Fruit fly (Drosophila melanogaster) whole organism, embryonic: Measurements from ENCODE around the gene morgue.

Experiments used
- Ada2b ChIP-seq: fragments of 200-800 bp; sonication (Bioruptor generic); IDR thresholded peaks from 2 replicates; pipeline ENCODE4 v1.3.6; 2022; ENCODE audit warnings: missing biosample characterization, missing genetic modification characterization
- B-H2 ChIP-seq: fragments of 200-800 bp; sonication (Bioruptor generic); optimal IDR thresholded peaks from 2 replicates; lab custom pipeline; 2018; ENCODE audit warnings: missing biosample characterization, mild to moderate bottlenecking, missing genetic modification characterization
- CG1024 ChIP-seq: fragments of 200-800 bp; sonication (Bioruptor generic); IDR thresholded peaks from 2 replicates; pipeline ENCODE4 v1.3.6; 2022; ENCODE audit warnings: missing biosample characterization, missing genetic modification characterization
- CG10543 ChIP-seq: fragments of 200-800 bp; sonication (Bioruptor generic); optimal IDR thresholded peaks from 3 replicates; lab custom pipeline; 2017; ENCODE audit warnings: missing biosample characterization, mild to moderate bottlenecking, missing genetic modification characterization, moderate library complexity
- CG12942 ChIP-seq: fragments of 200-800 bp; sonication (Bioruptor generic); optimal IDR thresholded peaks from 3 replicates; lab custom pipeline; 2016; ENCODE audit warnings: missing biosample characterization, missing genetic modification characterization
- CG13894 ChIP-seq: fragments of 200-800 bp; sonication (Bioruptor generic); optimal IDR thresholded peaks from 3 replicates; lab custom pipeline; 2018; ENCODE audit warnings: missing biosample characterization, mild to moderate bottlenecking, missing genetic modification characterization, moderate library complexity
- CG15011 ChIP-seq: fragments of 200-800 bp; sonication (Bioruptor generic); optimal IDR thresholded peaks from 3 replicates; lab custom pipeline; 2018; ENCODE audit warnings: missing biosample characterization, mild to moderate bottlenecking, missing genetic modification characterization
- CG17361 ChIP-seq: fragments of 200-800 bp; sonication (Bioruptor generic); IDR thresholded peaks from 3 replicates; pipeline ENCODE4 v1.3.6; 2022; ENCODE audit warnings: missing biosample characterization, missing genetic modification characterization
- CG17829 ChIP-seq: fragments of 200-800 bp; optimal IDR thresholded peaks from 2 replicates; lab custom pipeline; 2019; ENCODE audit warnings: missing biosample characterization, mild to moderate bottlenecking, missing genetic modification characterization, moderate library complexity
- CG1832 ChIP-seq: fragments of 200-800 bp; sonication (Bioruptor generic); optimal IDR thresholded peaks from 2 replicates; lab custom pipeline; 2017; ENCODE audit warnings: missing biosample characterization, mild to moderate bottlenecking, missing genetic modification characterization, inconsistent platforms
- CG3163 ChIP-seq: fragments of 200-800 bp; sonication (Bioruptor generic); optimal IDR thresholded peaks from 3 replicates; lab custom pipeline; 2016; ENCODE audit warnings: missing biosample characterization, missing genetic modification characterization
- CG34224 ChIP-seq: fragments of 200-800 bp; sonication (Bioruptor generic); IDR thresholded peaks from 3 replicates; pipeline ENCODE4 v1.3.6; 2022; ENCODE audit warnings: missing biosample characterization, missing genetic modification characterization; ENCODE audit not compliant: partially characterized antibody
- CG4282 ChIP-seq: fragments of 200-800 bp; sonication (Bioruptor generic); optimal IDR thresholded peaks from 2 replicates; lab custom pipeline; 2016; ENCODE audit warnings: missing biosample characterization, missing genetic modification characterization
- CG4404 ChIP-seq: fragments of 200-800 bp; sonication (Bioruptor generic); IDR thresholded peaks from 2 replicates; pipeline ENCODE4 v1.3.6; 2022; ENCODE audit warnings: missing biosample characterization, missing genetic modification characterization
- CG4707 ChIP-seq: fragments of 200-800 bp; sonication (Bioruptor generic); optimal IDR thresholded peaks from 2 replicates; lab custom pipeline; 2018; ENCODE audit warnings: missing biosample characterization, mild to moderate bottlenecking, missing genetic modification characterization, moderate library complexity
- CG4730 ChIP-seq: fragments of 200-800 bp; sonication (Bioruptor generic); IDR thresholded peaks from 2 replicates; pipeline ENCODE4 v1.3.6; 2022; ENCODE audit warnings: missing biosample characterization, missing genetic modification characterization
- CG4820 ChIP-seq: fragments of 200-800 bp; sonication (Bioruptor generic); optimal IDR thresholded peaks from 3 replicates; lab custom pipeline; 2016; ENCODE audit warnings: missing biosample characterization, missing genetic modification characterization
- CG5180 ChIP-seq: fragments of 200-800 bp; sonication (Bioruptor generic); optimal IDR thresholded peaks from 3 replicates; lab custom pipeline; 2017; ENCODE audit warnings: missing biosample characterization, missing genetic modification characterization, mild to moderate bottlenecking, moderate library complexity, missing genetic modification reagents
- CG6854 ChIP-seq: fragments of 200-800 bp; sonication (Bioruptor generic); optimal IDR thresholded peaks from 3 replicates; lab custom pipeline; 2017; ENCODE audit warnings: missing biosample characterization, mild to moderate bottlenecking, missing genetic modification characterization
- CG7556 ChIP-seq: fragments of 200-800 bp; sonication (Bioruptor generic); optimal IDR thresholded peaks from 2 replicates; lab custom pipeline; 2017; ENCODE audit warnings: missing biosample characterization, mild to moderate bottlenecking, missing genetic modification characterization
- CG9609 ChIP-seq: fragments of 200-800 bp; sonication (Bioruptor generic); optimal IDR thresholded peaks from 3 replicates; lab custom pipeline; 2016; ENCODE audit warnings: missing biosample characterization, missing genetic modification characterization
- D19B ChIP-seq: fragments of 200-800 bp; sonication (Bioruptor generic); optimal IDR thresholded peaks from 2 replicates; lab custom pipeline; 2017; ENCODE audit warnings: missing biosample characterization, mild to moderate bottlenecking, missing genetic modification characterization
- Dek ChIP-seq: fragments of 200-800 bp; sonication (Bioruptor generic); optimal IDR thresholded peaks from 3 replicates; lab custom pipeline; 2019; ENCODE audit warnings: missing biosample characterization, mild to moderate bottlenecking, missing genetic modification characterization, moderate library complexity
- Dll ChIP-seq: fragments of 200-800 bp; sonication (Bioruptor generic); IDR thresholded peaks from 4 replicates; pipeline ENCODE4 v1.3.6; 2022; ENCODE audit warnings: missing biosample characterization, missing genetic modification characterization; ENCODE audit not compliant: partially characterized antibody
- Drgx ChIP-seq: fragments of 200-800 bp; sonication (Bioruptor generic); IDR thresholded peaks from 2 replicates; pipeline ENCODE4 v1.3.6; 2022; ENCODE audit warnings: missing biosample characterization, missing genetic modification characterization
- E2f1 ChIP-seq: fragments of 200-800 bp; sonication (Bioruptor generic); IDR thresholded peaks from 2 replicates; pipeline ENCODE4 v1.3.6; 2022; ENCODE audit warnings: missing biosample characterization, missing genetic modification characterization
- E2f2 ChIP-seq: fragments of 200-800 bp; sonication (Bioruptor generic); IDR thresholded peaks from 2 replicates; pipeline ENCODE4 v1.3.6; 2022; ENCODE audit warnings: missing biosample characterization, missing genetic modification characterization
- Fer1 ChIP-seq: fragments of 200-800 bp; sonication (Bioruptor generic); optimal IDR thresholded peaks from 2 replicates; lab custom pipeline; 2017; ENCODE audit warnings: missing biosample characterization, mild to moderate bottlenecking, missing genetic modification characterization
- Hsf ChIP-seq: fragments of 200-800 bp; sonication (Bioruptor generic); optimal IDR thresholded peaks from 3 replicates; lab custom pipeline; 2016; ENCODE audit warnings: missing biosample characterization, missing genetic modification characterization
- MESR4 ChIP-seq: fragments of 200-800 bp; sonication (Bioruptor generic); optimal IDR thresholded peaks from 2 replicates; lab custom pipeline; 2018; ENCODE audit warnings: missing biosample characterization, mild to moderate bottlenecking, missing genetic modification characterization, moderate library complexity
- NC2α ChIP-seq: fragments of 200-800 bp; sonication (Bioruptor generic); optimal IDR thresholded peaks from 2 replicates; lab custom pipeline; 2016; ENCODE audit warnings: missing biosample characterization, missing genetic modification characterization
- Poxn ChIP-seq: fragments of 200-800 bp; sonication (Bioruptor generic); IDR thresholded peaks from 2 replicates; pipeline ENCODE4 v1.3.6; 2022; ENCODE audit warnings: missing biosample characterization, missing genetic modification characterization
- Spps ChIP-seq: fragments of 200-800 bp; sonication (Bioruptor generic); optimal IDR thresholded peaks from 2 replicates; lab custom pipeline; 2018; ENCODE audit warnings: missing biosample characterization, mild to moderate bottlenecking, missing genetic modification characterization
- bigmax ChIP-seq: fragments of 200-800 bp; sonication (Bioruptor generic); optimal IDR thresholded peaks from 2 replicates; lab custom pipeline; 2018; ENCODE audit warnings: missing biosample characterization, mild to moderate bottlenecking, missing genetic modification characterization
- btn ChIP-seq: fragments of 200-800 bp; sonication (Bioruptor generic); optimal IDR thresholded peaks from 2 replicates; lab custom pipeline; 2016; ENCODE audit warnings: missing biosample characterization, missing genetic modification characterization
- danr ChIP-seq: fragments of 200-800 bp; sonication (Bioruptor generic); IDR thresholded peaks from 2 replicates; pipeline ENCODE4 v1.3.6; 2022; ENCODE audit warnings: missing biosample characterization, missing genetic modification characterization
- emc ChIP-seq: fragments of 200-800 bp; sonication (Bioruptor generic); optimal IDR thresholded peaks from 2 replicates; lab custom pipeline; 2016; ENCODE audit warnings: missing biosample characterization, missing genetic modification characterization
- esg ChIP-seq: fragments of 200-800 bp; sonication (Bioruptor generic); conservative IDR thresholded peaks from 2 replicates; pipeline ENCODE4 v1.3.6; 2022; ENCODE audit warnings: missing biosample characterization, missing genetic modification characterization
- gcm ChIP-seq: fragments of 200-800 bp; sonication (Bioruptor generic); optimal IDR thresholded peaks from 2 replicates; lab custom pipeline; 2019; ENCODE audit warnings: missing biosample characterization, mild to moderate bottlenecking, missing genetic modification characterization, moderate library complexity
- gem ChIP-seq: fragments of 200-800 bp; sonication (Bioruptor generic); optimal IDR thresholded peaks from 2 replicates; lab custom pipeline; 2019; ENCODE audit warnings: missing biosample characterization, mild to moderate bottlenecking, missing genetic modification characterization, moderate library complexity
- kni ChIP-seq: fragments of 200-800 bp; sonication (Bioruptor generic); optimal IDR thresholded peaks from 3 replicates; lab custom pipeline; 2017; ENCODE audit warnings: mild to moderate bottlenecking, missing biosample characterization, missing genetic modification reagents, missing genetic modification characterization
- lov ChIP-seq, 2 experiments: fragments of 200-800 bp in 1 of 2; fragments of >200 bp in 1 of 2; sonication (Bioruptor generic) in 1 of 2; IDR thresholded peaks in 1 of 2; optimal IDR thresholded peaks in 1 of 2; 2 replicates in 1 of 2; 3 replicates in 1 of 2; pipeline versions ENCODE4 v1.3.6 to Lab custom; 2017 to 2022; ENCODE audit warnings: missing biosample characterization in 1 of 2, missing genetic modification characterization in 1 of 2
- maf-S ChIP-seq: fragments of 200-800 bp; sonication (Bioruptor generic); optimal IDR thresholded peaks from 2 replicates; lab custom pipeline; 2016; ENCODE audit warnings: missing biosample characterization, missing genetic modification characterization
- nmo ChIP-seq: fragments of 200-800 bp; sonication (Bioruptor generic); optimal IDR thresholded peaks from 2 replicates; lab custom pipeline; 2018; ENCODE audit warnings: missing biosample characterization, mild to moderate bottlenecking, missing genetic modification characterization, moderate library complexity
- org-1 ChIP-seq: fragments of 200-800 bp; sonication (Bioruptor generic); optimal IDR thresholded peaks from 2 replicates; lab custom pipeline; 2017; ENCODE audit warnings: missing biosample characterization, missing genetic modification characterization
- sd ChIP-seq: fragments of 200-800 bp; sonication (Bioruptor generic); optimal IDR thresholded peaks from 3 replicates; lab custom pipeline; 2018; ENCODE audit warnings: missing biosample characterization, mild to moderate bottlenecking, missing genetic modification characterization, moderate library complexity
- sob ChIP-seq: fragments of 200-800 bp; sonication (Bioruptor generic); IDR thresholded peaks from 2 replicates; pipeline ENCODE4 v1.3.6; 2022; ENCODE audit warnings: missing biosample characterization, missing genetic modification characterization
- tio ChIP-seq: fragments of 200-800 bp; sonication (Bioruptor generic); optimal IDR thresholded peaks from 2 replicates; lab custom pipeline; 2017; ENCODE audit warnings: missing biosample characterization, missing genetic modification characterization, inconsistent platforms
- vfl ChIP-seq: fragments of 200-800 bp; sonication (Bioruptor generic); optimal IDR thresholded peaks from 2 replicates; lab custom pipeline; 2016; ENCODE audit warnings: missing biosample characterization, missing genetic modification characterization
- vnd ChIP-seq: fragments of 200-800 bp; sonication (Bioruptor generic); IDR thresholded peaks from 3 replicates; pipeline ENCODE4 v1.3.6; 2022; ENCODE audit warnings: missing biosample characterization, missing genetic modification characterization; ENCODE audit not compliant: partially characterized antibody

morgue gene

DNA sequence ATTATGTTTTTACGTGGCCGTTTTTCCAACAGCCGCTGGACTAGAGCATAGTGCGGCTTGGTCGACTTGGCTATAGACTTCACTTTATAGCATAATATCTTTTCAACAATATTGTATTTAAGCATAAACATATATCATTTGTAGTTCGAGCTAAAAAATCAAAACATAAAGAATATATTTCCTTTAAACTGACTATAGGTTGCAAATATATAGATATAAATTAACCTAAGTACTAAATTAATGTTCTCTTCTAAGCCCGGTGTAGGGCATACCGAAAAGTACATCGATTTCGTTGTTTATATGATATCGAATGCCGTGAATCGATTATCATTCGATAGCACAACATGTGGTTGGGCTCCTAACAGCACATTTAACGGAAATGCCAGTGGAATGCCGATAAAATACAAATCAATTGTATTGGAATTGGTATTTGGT is 4.1 kb upstream of the morgue start, which contains the start of gene MFS18 (continued):
- peak; percentile 92 for TF ChIP-seq Dek (tag; lab: Kevin White, UChicago)
- peak; percentile 96 for TF ChIP-seq gcm
- peak; percentile 98 for TF ChIP-seq Fer1 (GFP tag; lab: Kevin White, UChicago)
- TF ChIP-seq CG17361, result peak; percentile 99
- no peak for TF ChIP-seq lov (optimal IDR thresholded peaks at IDR 0.05; lab: Kevin White, UChicago)
- peak; percentile 98 for TF ChIP-seq lov (GFP tag; IDR thresholded peaks at IDR 0.05; lab: Robert Waterston, UW)
- peak; percentile 91 for TF ChIP-seq org-1 (GFP tag; lab: Kevin White, UChicago)
- peak; percentile 94 for TF ChIP-seq Hsf (GFP tag; lab: Kevin White, UChicago)
- peak; percentile 63; the same call in 2 of the 4 replicates for TF ChIP-seq Dll
- TF ChIP-seq danr (GFP tag; lab: Robert Waterston, UW), result peak; percentile 97
- TF ChIP-seq gem, result peak; percentile 98
- TF ChIP-seq CG10543 (GFP tag; lab: Kevin White, UChicago), result peak; percentile 81
- TF ChIP-seq CG4820 (GFP tag; lab: Kevin White, UChicago), result peak; percentile 95
- TF ChIP-seq btn, result peak; percentile 25
- peak; percentile 74; the same call in 2 of the 3 replicates for TF ChIP-seq CG34224
- TF ChIP-seq MESR4 (GFP tag; lab: Kevin White, UChicago), result peak; percentile 74
- peak; percentile 94 for TF ChIP-seq D19B (GFP tag; lab: Kevin White, UChicago)
- peak; percentile 99 for TF ChIP-seq esg (GFP tag; lab: Robert Waterston, UW)
- peak; percentile 99 for TF ChIP-seq CG17829 (tag; lab: Kevin White, UChicago)
- peak; percentile 99 for TF ChIP-seq CG4730 (GFP tag; lab: Robert Waterston, UW)
- TF ChIP-seq E2f1 (GFP tag; lab: Robert Waterston, UW), result peak; percentile 99
- TF ChIP-seq CG1832, result no peak
- TF ChIP-seq kni (GFP tag; lab: Kevin White, UChicago), result no peak
- peak; percentile 96 for TF ChIP-seq CG12942 (GFP tag; lab: Kevin White, UChicago)
- TF ChIP-seq Ada2b (GFP tag; lab: Robert Waterston, UW), result peak; percentile 98
- peak; percentile 100 for TF ChIP-seq Spps (tag; lab: Kevin White, UChicago)
- TF ChIP-seq Drgx (GFP tag; lab: Robert Waterston, UW), result peak; percentile 99
- peak; percentile 98 for TF ChIP-seq sd (tag; lab: Kevin White, UChicago)
- peak; percentile 97 for TF ChIP-seq CG7556
- peak; percentile 16 for TF ChIP-seq CG3163 (GFP tag; lab: Kevin White, UChicago)
- peak; percentile 98 for TF ChIP-seq sob (GFP tag; lab: Robert Waterston, UW)
- peak; percentile 97 for TF ChIP-seq CG15011 (GFP tag; lab: Kevin White, UChicago)
- peak; percentile 75 for TF ChIP-seq bigmax (GFP tag; lab: Kevin White, UChicago)
- TF ChIP-seq B-H2, result peak; percentile 92
- TF ChIP-seq maf-S, result peak; percentile 97
- peak; percentile 66 for TF ChIP-seq NC2α
- TF ChIP-seq vnd, result peak; percentile 47; the same call in 2 of the 3 replicates
- peak; percentile 97 for TF ChIP-seq CG6854 (GFP tag; lab: Kevin White, UChicago)
- TF ChIP-seq CG4404 (GFP tag; lab: Robert Waterston, UW), result peak; percentile 98
- TF ChIP-seq CG13894 (tag; lab: Kevin White, UChicago), result peak; percentile 95
- peak; percentile 73 for TF ChIP-seq CG4707 (GFP tag; lab: Kevin White, UChicago)
- peak; percentile 92 for TF ChIP-seq vfl (GFP tag; lab: Kevin White, UChicago)
- peak; percentile 69 for TF ChIP-seq CG9609 (GFP tag; lab: Kevin White, UChicago)
- peak; percentile 98 for TF ChIP-seq nmo (GFP tag; lab: Kevin White, UChicago)
- no peak for TF ChIP-seq tio
- peak; percentile 58 for TF ChIP-seq emc
- no peak for TF ChIP-seq CG4282 (GFP tag; lab: Kevin White, UChicago)
- TF ChIP-seq E2f2, result peak; percentile 88
- TF ChIP-seq Poxn, result peak; percentile 92
- TF ChIP-seq CG5180 (GFP tag; lab: Kevin White, UChicago), result peak; percentile 86
- peak; percentile 96 for TF ChIP-seq CG1024 (GFP tag; lab: Robert Waterston, UW)
